Fruit fly (Drosophila melanogaster) whole organism, adult: ENCODE results near the gene CG5888.

Experiments used
- CG12768 ChIP-seq: fragments of 200-800 bp; sonication (Bioruptor generic); optimal IDR thresholded peaks from 2 replicates; lab custom pipeline; 2017; ENCODE audit warnings: missing biosample characterization, missing genetic modification characterization, mild to moderate bottlenecking, moderate library complexity, missing genetic modification reagents
- CG7045 ChIP-seq: fragments of 200-800 bp; sonication (Bioruptor generic); optimal IDR thresholded peaks from 2 replicates; lab custom pipeline; 2017; ENCODE audit warnings: missing biosample characterization, mild to moderate bottlenecking, missing genetic modification characterization
- Clk ChIP-seq: fragments of 200-800 bp; sonication (Bioruptor generic); optimal IDR thresholded peaks from 2 replicates; lab custom pipeline; 2017; ENCODE audit warnings: missing biosample characterization, missing genetic modification characterization
- Hr96 ChIP-seq: fragments of 200-800 bp; sonication (Bioruptor generic); optimal IDR thresholded peaks from 2 replicates; lab custom pipeline; 2016; ENCODE audit warnings: missing biosample characterization, missing genetic modification characterization
- bab1 ChIP-seq: fragments of 200-800 bp; sonication (Bioruptor generic); optimal IDR thresholded peaks from 3 replicates; lab custom pipeline; 2019; ENCODE audit warnings: missing biosample characterization, mild to moderate bottlenecking, missing genetic modification characterization, moderate library complexity
- cic ChIP-seq: fragments of 200-800 bp; sonication (Bioruptor generic); optimal IDR thresholded peaks from 2 replicates; lab custom pipeline; 2017; ENCODE audit warnings: missing biosample characterization, mild to moderate bottlenecking, missing genetic modification characterization, moderate library complexity
- kay ChIP-seq: fragments of 200-800 bp; sonication (Bioruptor generic); peaks from one replicate; lab custom pipeline; 2016; ENCODE audit warnings: missing biosample characterization, missing genetic modification characterization, borderline replicate concordance
- pad ChIP-seq: fragments of 200-800 bp; sonication (Bioruptor generic); optimal IDR thresholded peaks from 3 replicates; lab custom pipeline; 2017; ENCODE audit warnings: missing biosample characterization, missing genetic modification characterization, mild to moderate bottlenecking, moderate library complexity, missing genetic modification reagents
- tj ChIP-seq: fragments of 200-800 bp; sonication (Bioruptor generic); optimal IDR thresholded peaks from 3 replicates; lab custom pipeline; 2017; ENCODE audit warnings: missing biosample characterization, mild to moderate bottlenecking, missing genetic modification characterization, moderate library complexity
- toe ChIP-seq: fragments of 200-800 bp; sonication (Bioruptor generic); optimal IDR thresholded peaks from 2 replicates; lab custom pipeline; 2016; ENCODE audit warnings: missing biosample characterization, missing genetic modification characterization

- TF ChIP-seq kay (GFP tag; lab: Kevin White, UChicago) (no peak), Hr96 (GFP tag; lab: Kevin White, UChicago) (no peak), pad (GFP tag; lab: Kevin White, UChicago) (no peak), bab1 (GFP tag; lab: Kevin White, UChicago) (no peak), CG7045 (no peak), tj (GFP tag; lab: Kevin White, UChicago) (no peak), cic (GFP tag; lab: Kevin White, UChicago) (no peak), CG12768 (no peak), Clk (GFP tag; lab: Kevin White, UChicago) (no peak), toe (GFP tag; lab: Kevin White, UChicago) (no peak)
Measured at dm6 chr2L:16374691-16375090, 73.6 kb downstream of the CG5888 start.
